Worm (Caenorhabditis elegans): ENCODE data around the gene spp-4.

ce11 chrX:7340394-7340793, 21.8 kb upstream of the spp-4 start:
- TF ChIP-seq pha-4 (tag; optimal IDR thresholded peaks at IDR 0.05), result no peak
- no peak for TF ChIP-seq nhr-28 (tag; optimal IDR thresholded peaks at IDR 0.05)
- TF ChIP-seq elt-1 (tag; optimal IDR thresholded peaks at IDR 0.05; ENCODE audit: borderline replicate concordance, insufficient read depth), result no peak
